Worm (Caenorhabditis elegans): ENCODE measurements around the gene B0478.3.

DNA sequence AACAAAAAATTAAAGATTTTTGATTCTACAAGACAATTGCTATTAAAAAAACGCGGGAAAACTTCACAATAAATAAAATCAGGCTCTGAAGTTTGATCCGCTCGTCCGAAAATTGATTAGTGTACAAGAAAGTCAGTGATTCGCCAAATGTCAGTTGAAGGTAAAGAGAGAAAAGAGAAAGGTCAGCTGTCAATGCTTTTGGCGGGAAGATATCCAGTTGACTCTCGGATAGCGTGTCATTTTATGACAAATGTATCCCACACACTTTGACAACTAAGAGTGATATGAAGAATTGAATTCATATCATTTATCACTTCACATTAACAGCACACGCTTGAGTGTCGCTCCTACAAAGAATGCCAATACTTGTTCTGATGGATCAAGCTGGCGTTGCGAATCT is 17.6 kb downstream of the B0478.3 start:
- TF ChIP-seq klf-2 (GFP tag; conservative IDR thresholded peaks at IDR 0.05) (no peak), ztf-29 (GFP tag; IDR thresholded peaks at IDR 0.05) (no peak), ref-1 (GFP tag; conservative IDR thresholded peaks at IDR 0.05) (no peak), flt-1 (GFP tag; IDR thresholded peaks at IDR 0.05) (no peak), med-1 (GFP tag; optimal IDR thresholded peaks at IDR 0.05; ENCODE audit: insufficient read depth) (no peak), cog-1 (tag; optimal IDR thresholded peaks at IDR 0.05) (no peak)

Data from whole organism, midembryonic.